Fruit fly (Drosophila melanogaster) Kc167 (cell line): Measurements from ENCODE around the gene CG13613.

Experiments
- h ChIP-seq: fragments of >200 bp; optimal IDR thresholded peaks from 3 replicates; lab custom pipeline; 2018; ENCODE audit warnings: missing external identifiers
- insv ChIP-seq: fragments of >200 bp; optimal IDR thresholded peaks from 3 replicates; lab custom pipeline; 2018; ENCODE audit warnings: missing external identifiers
- psq ChIP-seq: fragments of >200 bp; optimal IDR thresholded peaks from 2 replicates; lab custom pipeline; 2017; ENCODE audit warnings: missing external identifiers
- ttk ChIP-seq: sonication (Bioruptor generic); optimal IDR thresholded peaks from 2 replicates; lab custom pipeline; 2017; ENCODE audit warnings: missing external identifiers

DNA sequence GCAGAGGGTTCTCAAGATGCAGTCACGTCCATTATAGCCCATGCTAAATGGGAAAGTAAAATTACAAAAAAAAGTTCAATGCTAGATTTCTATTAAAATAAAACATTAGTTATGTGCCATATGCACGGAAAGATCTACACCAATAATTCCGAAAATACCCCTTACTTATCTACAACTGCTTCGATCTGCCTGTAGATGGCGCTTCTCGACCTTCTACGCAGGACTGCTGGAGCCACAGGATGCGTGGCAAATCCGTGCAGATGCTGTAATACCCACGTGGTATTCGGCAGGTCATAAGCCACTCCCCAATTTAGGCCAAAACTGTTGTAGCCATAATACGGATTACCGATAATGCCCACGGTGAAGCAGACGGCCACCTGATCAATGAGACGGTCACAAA lies 21.1 kb downstream of the CG13613 start:
- TF ChIP-seq psq (lab: Kevin White, UChicago) (no peak), h (no peak), ttk (no peak), insv (lab: Kevin White, UChicago) (no peak)
